Worm (Caenorhabditis elegans): Measurements from ENCODE around the gene ceh-87.
"Not testable (repeated sequence)": the region's sequence is repeated elsewhere in the genome, so short reads cannot be mapped to it uniquely, and the experiment has no call there.

Gene ceh-87

DNA sequence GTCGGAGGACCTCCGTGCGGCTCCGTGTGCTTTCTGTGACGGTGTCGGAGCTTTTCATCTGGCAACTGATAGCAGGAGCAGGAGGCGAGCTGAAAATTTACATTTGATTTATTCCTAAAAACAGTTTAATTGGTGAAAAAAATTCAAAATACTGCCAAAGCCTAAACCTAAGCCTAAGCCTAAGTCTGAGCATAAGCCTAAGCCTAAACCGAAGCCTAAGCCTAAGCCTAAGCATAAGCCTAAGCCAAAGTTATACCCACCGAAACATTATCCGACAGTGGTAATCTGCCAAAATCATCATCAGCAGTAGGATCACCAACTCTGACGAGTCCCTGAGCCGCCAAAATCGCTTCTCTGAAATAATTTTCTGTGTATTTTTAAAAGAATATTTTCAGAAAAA is 675 bp upstream of the ceh-87 start:
- TF ChIP-seq tab-1 (GFP tag; IDR thresholded peaks at IDR 0.05) (no peak), flt-1 (GFP tag; IDR thresholded peaks at IDR 0.05) (no peak), ref-1 (GFP tag; conservative IDR thresholded peaks at IDR 0.05) (no peak), ztf-29 (GFP tag; IDR thresholded peaks at IDR 0.05) (no peak), T22C8.4 (GFP tag; IDR thresholded peaks at IDR 0.05) (no peak)

DNA sequence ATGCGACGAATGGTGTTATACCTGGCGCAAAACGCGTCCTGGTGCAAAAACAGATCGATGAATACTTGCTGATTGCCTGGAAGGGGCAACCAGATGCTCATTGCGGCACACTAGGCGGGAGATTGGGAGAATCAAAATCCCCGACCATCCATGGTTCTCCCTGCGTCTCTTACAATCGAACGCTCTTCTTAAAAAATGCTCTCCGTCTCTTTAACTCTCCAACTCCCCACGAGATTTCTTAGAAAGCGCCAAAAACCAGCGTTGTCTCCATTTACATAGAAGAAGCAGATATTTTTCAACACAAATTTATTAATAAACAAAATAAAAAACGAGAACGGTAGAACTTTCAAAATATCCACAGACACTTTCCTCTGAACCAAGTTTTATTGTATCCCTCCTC is 3.0 kb downstream of the ceh-87 start, which contains the start of gene F34D6.1:
F34D6.1 (minus strand) TSS at position 101 of the 400 bp plus-strand sequence.
- no peak for TF ChIP-seq T22C8.4 (GFP tag; IDR thresholded peaks at IDR 0.05)

DNA sequence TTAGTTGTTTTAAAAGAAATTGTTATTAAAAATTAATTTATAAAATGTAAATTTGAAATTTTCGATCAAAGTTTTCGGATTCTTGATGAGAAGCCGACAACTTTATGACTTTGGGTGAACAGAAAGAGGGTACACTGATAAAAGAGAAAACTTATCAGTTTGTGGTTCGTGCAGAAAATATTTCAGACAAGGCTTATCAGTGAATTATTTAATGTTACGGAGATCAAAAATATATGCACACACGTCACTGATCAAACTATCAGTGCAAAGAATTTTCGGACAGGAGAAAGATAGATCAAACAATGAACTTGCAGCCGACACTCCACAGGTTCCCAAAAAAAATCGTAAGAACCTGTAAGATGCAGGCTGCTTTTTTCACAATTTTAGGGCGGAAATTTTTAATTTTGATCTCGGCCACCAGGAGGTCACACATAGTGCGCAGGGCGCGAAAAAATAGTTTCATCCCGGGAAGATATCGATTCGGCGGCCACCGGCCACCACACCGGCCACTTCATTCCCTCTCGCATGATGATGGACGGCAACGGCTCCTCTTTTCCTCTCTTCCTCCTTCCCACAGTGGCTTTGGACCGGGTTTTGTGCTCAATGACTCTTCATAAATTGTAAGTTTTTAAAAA is 6.5 kb downstream of the ceh-87 start, which contains the start of gene F22E5.17:
F22E5.17 (plus strand) TSS at position 508 of the 635 bp plus-strand sequence.
- no peak for TF ChIP-seq med-1 (GFP tag; optimal IDR thresholded peaks at IDR 0.05; ENCODE audit: insufficient read depth)
- TF ChIP-seq ztf-23 (GFP tag; IDR thresholded peaks at IDR 0.05), result no peak
- no peak for TF ChIP-seq tab-1 (GFP tag; IDR thresholded peaks at IDR 0.05)
- TF ChIP-seq ref-1 (GFP tag; conservative IDR thresholded peaks at IDR 0.05), result no peak
- no peak for TF ChIP-seq ztf-29 (GFP tag; IDR thresholded peaks at IDR 0.05)
- no peak for TF ChIP-seq klf-2 (GFP tag; conservative IDR thresholded peaks at IDR 0.05)
- no peak for TF ChIP-seq T22C8.4 (GFP tag; IDR thresholded peaks at IDR 0.05)
- no peak for TF ChIP-seq cog-1 (tag; optimal IDR thresholded peaks at IDR 0.05)

DNA sequence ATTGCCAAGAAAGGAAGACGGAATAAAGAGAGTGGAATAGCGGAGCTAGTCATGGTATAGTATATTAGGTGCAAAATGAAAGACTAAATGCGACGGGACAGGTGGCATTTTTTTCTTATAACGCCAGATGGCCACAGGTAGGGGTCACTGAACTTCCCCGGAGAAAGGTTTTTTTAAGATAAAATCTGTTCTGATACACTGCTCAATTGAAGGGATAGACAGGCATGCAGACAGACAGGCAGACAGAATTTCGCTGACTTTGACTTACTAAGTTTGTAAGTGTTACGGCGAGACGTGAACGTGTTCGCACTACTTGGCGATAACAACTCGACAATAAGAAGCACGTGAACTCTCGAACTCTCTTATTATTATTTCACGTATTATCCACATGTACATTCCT is 10.6 kb downstream of the ceh-87 start, which contains the start of the genes F22E5.20 and F22E5.1:
F22E5.20 (minus strand) TSS at position 101 of the 400 bp plus-strand sequence.
F22E5.1 (plus strand) TSS at position 242 of the 400 bp plus-strand sequence.
- TF ChIP-seq ref-1 (GFP tag; conservative IDR thresholded peaks at IDR 0.05); ztf-29 (GFP tag; IDR thresholded peaks at IDR 0.05); T22C8.4 (GFP tag; IDR thresholded peaks at IDR 0.05): not testable (repeated sequence)

DNA sequence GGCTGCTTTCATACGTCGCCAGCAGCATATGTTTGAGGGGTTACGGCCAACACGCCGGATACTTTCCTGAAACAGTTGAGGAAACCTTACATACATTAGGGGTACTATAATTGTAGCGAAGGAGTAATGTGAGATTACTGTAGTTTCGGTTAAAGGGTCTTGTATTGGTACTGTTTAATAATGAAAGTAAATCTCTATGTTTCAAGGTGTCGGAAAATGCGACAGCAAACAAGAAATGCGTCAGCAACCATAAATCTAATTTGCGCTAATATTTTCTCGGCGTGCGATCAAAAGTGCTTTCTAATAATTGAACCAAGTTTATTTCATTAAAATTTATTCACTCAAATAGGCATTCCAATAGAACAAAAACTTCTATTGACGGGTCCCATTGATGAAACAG is 11.8 kb downstream of the ceh-87 start, which contains the start of gene sri-57:
sri-57 (minus strand) TSS at position 101 of the 400 bp plus-strand sequence.
- TF ChIP-seq T22C8.4 (GFP tag; IDR thresholded peaks at IDR 0.05); klf-2 (GFP tag; conservative IDR thresholded peaks at IDR 0.05); ztf-29 (GFP tag; IDR thresholded peaks at IDR 0.05): not testable (repeated sequence)

DNA sequence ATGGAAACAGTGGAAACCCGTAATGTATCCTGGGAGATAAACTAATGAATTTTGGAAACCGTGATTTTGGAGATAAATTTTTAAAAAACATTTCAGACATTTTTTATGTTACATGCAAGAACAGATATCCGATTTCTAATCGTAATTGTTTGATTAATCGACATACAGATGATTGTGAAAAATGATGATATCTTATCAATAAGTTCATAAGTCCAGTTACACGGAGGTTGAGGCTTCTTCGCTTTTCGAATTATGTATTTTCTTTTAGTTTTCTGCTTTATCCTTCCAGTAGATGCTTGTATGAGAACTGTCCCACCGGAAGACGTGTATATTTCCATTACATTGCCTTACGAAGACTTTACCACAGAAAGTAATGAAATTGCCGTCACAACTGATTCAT is 18.5 kb downstream of the ceh-87 start, which contains the start of gene F22E5.22:
F22E5.22 (plus strand) TSS at position 301 of the 400 bp plus-strand sequence.
- TF ChIP-seq ztf-29 (GFP tag; IDR thresholded peaks at IDR 0.05) (no peak), ref-1 (GFP tag; conservative IDR thresholded peaks at IDR 0.05) (no peak), flt-1 (GFP tag; IDR thresholded peaks at IDR 0.05) (no peak), ztf-23 (GFP tag; IDR thresholded peaks at IDR 0.05) (no peak), T22C8.4 (GFP tag; IDR thresholded peaks at IDR 0.05) (no peak)

DNA sequence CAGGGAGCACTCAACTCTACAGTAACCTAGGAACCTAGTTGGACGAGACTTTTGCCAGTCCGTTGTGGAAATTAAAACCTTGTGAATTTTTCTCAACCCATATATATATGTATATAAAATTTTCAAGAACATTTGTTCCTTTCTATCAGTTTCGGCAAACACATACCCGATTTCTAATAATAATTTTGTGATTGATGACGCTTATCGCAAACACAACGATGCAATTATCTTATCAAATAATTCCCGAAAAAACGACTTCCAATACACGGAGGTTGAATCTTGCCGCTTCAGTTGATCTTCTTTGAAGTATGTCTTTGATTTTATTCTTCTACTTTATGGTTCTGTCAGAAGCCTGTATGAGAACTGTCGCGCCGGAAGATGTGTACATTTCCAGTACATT is 19.0 kb downstream of the ceh-87 start, which contains the start of gene F22E5.2:
F22E5.2 (plus strand) TSS at position 301 of the 400 bp plus-strand sequence.
- TF ChIP-seq tab-1 (GFP tag; IDR thresholded peaks at IDR 0.05); flt-1 (GFP tag; IDR thresholded peaks at IDR 0.05); klf-2 (GFP tag; conservative IDR thresholded peaks at IDR 0.05): not testable (repeated sequence)

DNA sequence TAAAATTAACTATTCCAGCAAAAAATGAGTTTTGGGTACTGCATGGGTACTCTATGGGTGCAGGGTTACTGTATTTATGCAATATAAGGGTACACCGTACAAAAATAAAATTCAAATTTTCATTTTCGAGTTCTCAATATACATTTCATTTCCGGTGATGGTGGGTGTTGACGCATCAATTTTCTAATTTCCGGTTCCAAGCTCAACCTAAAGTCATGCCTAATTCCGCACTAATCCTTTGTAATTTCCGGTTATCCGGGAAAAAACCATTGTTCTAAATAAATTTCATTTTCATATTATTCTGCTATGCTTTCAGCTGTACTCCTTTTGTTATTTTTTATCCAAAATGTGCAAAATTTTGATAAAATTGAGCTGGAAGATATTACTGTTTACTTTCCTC is 24.7 kb downstream of the ceh-87 start, which contains the start of gene gcy-21:
gcy-21 (plus strand) TSS at position 301 of the 400 bp plus-strand sequence.
- TF ChIP-seq ztf-29 (GFP tag; IDR thresholded peaks at IDR 0.05) (no peak), T22C8.4 (GFP tag; IDR thresholded peaks at IDR 0.05) (no peak), flt-1 (GFP tag; IDR thresholded peaks at IDR 0.05) (no peak), cog-1 (tag; optimal IDR thresholded peaks at IDR 0.05) (no peak), ztf-23 (GFP tag; IDR thresholded peaks at IDR 0.05) (no peak), ref-1 (GFP tag; conservative IDR thresholded peaks at IDR 0.05) (no peak), tab-1 (GFP tag; IDR thresholded peaks at IDR 0.05) (no peak), klf-2 (GFP tag; conservative IDR thresholded peaks at IDR 0.05) (no peak), med-1 (GFP tag; optimal IDR thresholded peaks at IDR 0.05; ENCODE audit: insufficient read depth) (no peak)

DNA sequence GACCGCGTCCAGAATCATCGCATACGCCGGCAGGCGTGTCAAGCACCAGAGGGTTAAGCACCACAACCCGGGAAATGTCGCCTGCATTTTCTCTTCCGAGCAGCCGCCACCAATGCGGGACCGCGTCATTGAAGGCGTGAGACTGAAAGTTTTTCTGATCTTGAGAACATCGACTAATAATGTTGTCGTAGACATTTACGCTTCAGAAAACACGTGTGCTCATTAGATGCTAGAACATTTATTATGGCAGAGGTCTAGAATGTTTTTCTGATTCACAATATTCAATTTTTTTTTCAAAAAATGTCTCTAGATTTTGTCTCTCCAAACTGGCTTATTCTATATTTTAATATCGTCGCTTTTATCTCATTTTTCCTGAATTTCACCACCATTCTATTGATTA is 27.5 kb downstream of the ceh-87 start, which contains the start of gene sri-47:
sri-47 (plus strand) TSS at position 301 of the 400 bp plus-strand sequence.
- no peak for TF ChIP-seq cog-1 (tag; optimal IDR thresholded peaks at IDR 0.05)
- no peak for TF ChIP-seq ztf-23 (GFP tag; IDR thresholded peaks at IDR 0.05)
- TF ChIP-seq med-1 (GFP tag; optimal IDR thresholded peaks at IDR 0.05; ENCODE audit: insufficient read depth), result no peak

DNA sequence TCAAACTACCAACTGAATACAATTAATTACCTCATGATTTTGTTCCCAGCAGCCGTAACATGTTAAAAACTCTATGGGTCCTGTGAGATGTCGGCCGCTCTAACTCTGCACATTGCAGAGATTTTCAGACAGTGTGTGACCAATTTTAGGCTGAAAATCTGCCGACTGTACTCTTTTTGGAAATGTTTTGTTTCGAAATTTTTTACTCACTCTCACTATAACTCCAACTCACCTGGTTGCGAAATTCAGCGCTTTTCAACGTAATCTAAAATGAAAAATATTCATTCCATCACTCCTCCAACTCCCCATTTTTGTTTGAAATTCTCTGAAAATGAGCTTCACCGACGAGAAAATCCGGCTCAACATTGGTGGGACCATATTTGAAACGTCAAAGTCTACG is 34.6 kb downstream of the ceh-87 start, which contains the start of the genes F22E5.13 and F22E5.6:
F22E5.13 (minus strand) TSS at position 101 of the 400 bp plus-strand sequence.
F22E5.6 (plus strand) TSS at position 297 of the 400 bp plus-strand sequence.
- TF ChIP-seq klf-2 (GFP tag; conservative IDR thresholded peaks at IDR 0.05) (no peak), ztf-23 (GFP tag; IDR thresholded peaks at IDR 0.05) (no peak), ref-1 (GFP tag; conservative IDR thresholded peaks at IDR 0.05) (no peak), tab-1 (GFP tag; IDR thresholded peaks at IDR 0.05) (no peak), T22C8.4 (GFP tag; IDR thresholded peaks at IDR 0.05) (no peak), ztf-29 (GFP tag; IDR thresholded peaks at IDR 0.05) (no peak)

DNA sequence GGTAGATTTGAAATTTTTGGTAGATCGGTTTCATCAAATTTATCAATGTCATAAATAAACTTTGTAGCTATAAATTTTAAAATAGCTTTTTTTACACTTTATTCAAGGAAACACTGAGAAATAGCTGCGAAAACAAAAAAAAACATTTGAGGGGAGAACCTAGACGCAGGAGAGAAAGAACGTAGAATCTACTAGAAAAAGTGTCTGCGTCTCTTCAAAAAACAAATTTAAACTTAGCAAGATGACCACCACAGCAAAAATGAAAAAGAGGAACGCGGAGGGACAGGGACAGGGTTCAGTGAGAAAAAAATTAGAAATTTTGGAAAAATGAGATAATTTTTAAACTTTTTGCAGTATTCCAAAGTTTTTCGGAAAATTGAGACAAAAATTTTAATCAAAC is 35.1 kb downstream of the ceh-87 start:
- no peak for TF ChIP-seq ztf-29 (GFP tag; IDR thresholded peaks at IDR 0.05)
- no peak for TF ChIP-seq tab-1 (GFP tag; IDR thresholded peaks at IDR 0.05)
- no peak for TF ChIP-seq flt-1 (GFP tag; IDR thresholded peaks at IDR 0.05)
- TF ChIP-seq cog-1 (tag; optimal IDR thresholded peaks at IDR 0.05), result no peak
- TF ChIP-seq klf-2 (GFP tag; conservative IDR thresholded peaks at IDR 0.05), result no peak
- TF ChIP-seq T22C8.4 (GFP tag; IDR thresholded peaks at IDR 0.05), result no peak
- TF ChIP-seq ref-1 (GFP tag; conservative IDR thresholded peaks at IDR 0.05), result no peak
- no peak for TF ChIP-seq ztf-23 (GFP tag; IDR thresholded peaks at IDR 0.05)
- TF ChIP-seq med-1 (GFP tag; optimal IDR thresholded peaks at IDR 0.05; ENCODE audit: insufficient read depth), result no peak

Data from whole organism, midembryonic.